Fruit fly (Drosophila melanogaster) Kc167 (cell line): Measurements from ENCODE around the gene CG4069.

ENCODE experiments used
- Myc ChIP-seq: fragments of >200 bp; optimal IDR thresholded peaks from 2 replicates; lab custom pipeline; 2017; ENCODE audit warnings: missing external identifiers
- Sin3A ChIP-seq: fragments of >200 bp; optimal IDR thresholded peaks from 2 replicates; lab custom pipeline; 2018; ENCODE audit warnings: missing external identifiers
- h ChIP-seq: fragments of >200 bp; optimal IDR thresholded peaks from 3 replicates; lab custom pipeline; 2018; ENCODE audit warnings: missing external identifiers
- insv ChIP-seq: fragments of >200 bp; optimal IDR thresholded peaks from 3 replicates; lab custom pipeline; 2018; ENCODE audit warnings: missing external identifiers
- psq ChIP-seq: fragments of >200 bp; optimal IDR thresholded peaks from 2 replicates; lab custom pipeline; 2017; ENCODE audit warnings: missing external identifiers
- ttk ChIP-seq: sonication (Bioruptor generic); optimal IDR thresholded peaks from 2 replicates; lab custom pipeline; 2017; ENCODE audit warnings: missing external identifiers

CG4069 gene

DNA sequence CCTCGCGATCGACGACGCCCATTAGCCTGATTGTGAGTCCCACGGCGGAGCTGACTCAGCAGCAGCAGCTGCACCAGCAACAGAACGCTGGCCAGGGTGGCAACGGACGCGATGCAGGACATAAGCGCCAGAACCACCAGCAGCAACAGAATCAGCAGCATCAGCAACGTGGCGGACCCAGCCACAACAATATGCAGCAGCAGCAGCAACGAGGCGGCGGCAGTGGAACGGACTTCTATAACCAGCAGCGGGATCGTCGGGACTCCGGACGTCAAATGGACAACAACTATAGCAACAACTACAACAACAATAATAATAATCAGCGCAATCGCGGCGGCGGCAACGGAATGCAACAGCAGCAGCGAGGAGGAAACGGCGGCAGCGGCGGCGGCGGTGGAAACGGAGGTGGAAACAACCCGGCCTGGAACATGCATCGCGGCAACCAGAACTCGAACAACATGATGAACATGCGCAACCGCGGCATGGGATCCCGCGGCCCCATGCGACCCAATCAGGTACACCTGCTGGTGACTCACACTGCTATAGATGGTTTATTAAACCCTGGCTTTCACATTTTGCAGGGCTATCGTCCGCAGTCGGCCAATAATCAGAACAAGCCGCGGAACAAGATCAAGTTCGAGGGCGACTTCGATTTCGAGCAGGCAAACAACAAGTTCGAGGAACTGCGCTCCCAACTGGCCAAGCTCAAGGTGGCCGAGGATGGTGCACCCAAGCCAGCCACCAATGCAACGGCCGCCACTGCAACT, 19.5 kb downstream of the CG4069 start:
- TF ChIP-seq h (lab: Kevin White, UChicago) (no peak), ttk (lab: Kevin White, UChicago) (no peak), psq (lab: Kevin White, UChicago) (no peak), insv (lab: Kevin White, UChicago) (no peak)

DNA sequence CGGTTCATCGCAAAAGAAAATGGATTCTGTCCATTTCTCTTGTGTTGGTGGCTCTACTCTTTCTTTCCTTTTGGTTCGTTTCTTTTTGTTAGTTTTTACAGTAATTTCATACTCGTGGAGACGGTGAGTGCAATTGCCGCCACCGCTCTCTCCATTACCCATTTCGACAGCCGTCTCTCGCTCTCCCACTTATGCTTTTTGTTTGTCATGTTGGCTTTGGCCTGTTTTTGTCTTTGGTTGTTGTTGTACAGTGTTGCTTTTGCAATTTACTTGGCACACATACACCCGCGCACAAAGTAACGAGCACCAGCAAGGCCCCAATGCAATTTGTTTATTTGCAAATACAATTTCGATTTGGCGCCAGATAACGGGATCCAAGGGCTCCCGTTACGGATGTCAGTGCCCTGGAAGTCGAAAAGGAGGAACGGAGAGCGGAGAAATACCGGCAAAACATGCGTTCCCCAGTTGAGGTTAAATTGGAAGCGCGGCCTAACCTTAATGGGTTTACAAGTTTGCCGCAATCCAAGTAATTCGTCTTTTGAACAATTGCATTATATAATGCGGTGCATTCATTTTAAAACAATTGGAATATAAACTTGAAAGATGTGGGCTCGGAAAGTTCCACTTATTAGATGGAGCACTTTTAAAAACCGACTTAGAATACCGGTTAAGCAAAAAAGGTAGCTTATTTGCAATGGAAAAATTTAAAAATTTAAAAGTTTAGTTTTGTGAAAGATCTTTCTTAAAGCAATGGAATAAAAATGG, 21.2 kb downstream of the CG4069 start:
- TF ChIP-seq ttk (lab: Kevin White, UChicago) (no peak), Sin3A (lab: Kevin White, UChicago) (no peak), Myc (lab: Kevin White, UChicago) (no peak), insv (lab: Kevin White, UChicago) (no peak), psq (lab: Kevin White, UChicago) (no peak), h (lab: Kevin White, UChicago) (no peak)

dm6 chr3L:12514762-12515215, 22.3 kb downstream of the CG4069 start, which contains the start of the genes sti and tral:
Gene sti, minus strand, starts transcription at chr3L:12514815.
Gene tral, plus strand, starts transcription at chr3L:12515059.
- TF ChIP-seq Sin3A (lab: Kevin White, UChicago) (no peak), Myc (lab: Kevin White, UChicago) (no peak), ttk (lab: Kevin White, UChicago) (no peak), psq (lab: Kevin White, UChicago) (no peak), insv (lab: Kevin White, UChicago) (no peak), h (lab: Kevin White, UChicago) (no peak)

- TF ChIP-seq Sin3A (lab: Kevin White, UChicago) = no peak
- no peak for TF ChIP-seq h (lab: Kevin White, UChicago)
- no peak for TF ChIP-seq ttk (lab: Kevin White, UChicago)
- no peak for TF ChIP-seq psq (lab: Kevin White, UChicago)
- no peak for TF ChIP-seq insv (lab: Kevin White, UChicago)
- TF ChIP-seq Myc (lab: Kevin White, UChicago) = no peak
These were observed 29.5 kb downstream of the CG4069 start, which contains the start of gene CG10654 for dm6 chr3L:12507571-12507970. Gene CG10654, minus strand, starts transcription at chr3L:12507840.

- TF ChIP-seq insv (lab: Kevin White, UChicago) (no peak), Myc (lab: Kevin White, UChicago) (no peak), h (lab: Kevin White, UChicago) (no peak), ttk (lab: Kevin White, UChicago) (no peak)
These were observed 30.1 kb downstream of the CG4069 start for dm6 chr3L:12506963-12507552.

DNA sequence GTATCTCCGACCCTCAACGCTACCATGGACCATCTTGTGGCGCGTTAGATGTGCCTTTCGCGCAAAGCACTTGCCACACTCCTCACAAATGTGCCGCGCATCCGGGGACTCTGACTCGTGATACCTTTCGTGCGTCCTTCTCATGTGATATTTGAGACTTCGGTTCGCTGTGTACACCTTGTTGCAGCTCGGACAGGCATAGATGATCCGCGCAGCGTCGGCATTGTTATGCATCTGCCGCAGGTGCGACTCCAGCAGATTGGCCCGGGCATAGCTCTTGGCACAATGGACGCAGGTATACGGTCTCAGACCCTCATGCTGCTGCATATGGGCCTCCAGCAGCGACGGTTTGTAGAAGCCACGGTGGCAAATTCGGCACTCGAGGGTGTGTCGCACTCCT, 31.1 kb downstream of the CG4069 start:
- no peak for TF ChIP-seq insv (lab: Kevin White, UChicago)
- no peak for TF ChIP-seq h (lab: Kevin White, UChicago)
- no peak for TF ChIP-seq ttk (lab: Kevin White, UChicago)
- TF ChIP-seq Sin3A (lab: Kevin White, UChicago) = no peak
- TF ChIP-seq psq (lab: Kevin White, UChicago) = no peak
- TF ChIP-seq Myc (lab: Kevin White, UChicago) = no peak

dm6 chr3L:12503865-12504650, 33.1 kb downstream of the CG4069 start, which contains the start of the genes CG10646 and vih:
Gene CG10646, minus strand, starts transcription at chr3L:12503894.
Gene vih, plus strand, starts transcription at chr3L:12504292.
- TF ChIP-seq ttk (lab: Kevin White, UChicago) (no peak), Sin3A (lab: Kevin White, UChicago) (no peak), Myc (lab: Kevin White, UChicago) (no peak), h (lab: Kevin White, UChicago) (no peak), psq (lab: Kevin White, UChicago) (no peak), insv (lab: Kevin White, UChicago) (no peak)

DNA sequence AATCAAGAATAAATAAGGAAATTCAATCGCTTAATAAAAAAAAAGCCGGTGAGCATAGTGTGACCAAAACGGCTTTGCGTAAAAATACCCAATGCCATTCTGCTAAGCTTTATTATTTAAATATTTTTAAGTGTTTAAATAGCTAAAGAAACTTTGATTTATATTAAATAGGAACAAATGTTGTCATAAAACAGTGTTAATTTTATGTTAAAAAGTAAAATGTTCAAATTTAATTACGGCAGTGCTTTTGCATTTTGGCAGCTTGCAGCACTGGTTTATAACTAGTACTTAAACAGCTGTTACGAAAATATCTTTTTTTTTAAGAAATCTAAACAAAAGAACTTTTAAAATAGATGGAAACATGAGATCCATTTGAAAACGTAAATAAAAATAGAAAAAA, 35.9 kb downstream of the CG4069 start, which contains the start of the genes CG10638 and CG10681:
TSS of gene CG10638 (minus strand) at position 63 of the 400 bp plus-strand sequence.
TSS of gene CG10681 (plus strand) at position 265 of the 400 bp plus-strand sequence.
- no peak for TF ChIP-seq psq (lab: Kevin White, UChicago)
- no peak for TF ChIP-seq insv (lab: Kevin White, UChicago)
- TF ChIP-seq h (lab: Kevin White, UChicago) = no peak
- TF ChIP-seq Myc (lab: Kevin White, UChicago) = no peak
- TF ChIP-seq Sin3A (lab: Kevin White, UChicago) = no peak
- TF ChIP-seq ttk (lab: Kevin White, UChicago) = no peak

DNA sequence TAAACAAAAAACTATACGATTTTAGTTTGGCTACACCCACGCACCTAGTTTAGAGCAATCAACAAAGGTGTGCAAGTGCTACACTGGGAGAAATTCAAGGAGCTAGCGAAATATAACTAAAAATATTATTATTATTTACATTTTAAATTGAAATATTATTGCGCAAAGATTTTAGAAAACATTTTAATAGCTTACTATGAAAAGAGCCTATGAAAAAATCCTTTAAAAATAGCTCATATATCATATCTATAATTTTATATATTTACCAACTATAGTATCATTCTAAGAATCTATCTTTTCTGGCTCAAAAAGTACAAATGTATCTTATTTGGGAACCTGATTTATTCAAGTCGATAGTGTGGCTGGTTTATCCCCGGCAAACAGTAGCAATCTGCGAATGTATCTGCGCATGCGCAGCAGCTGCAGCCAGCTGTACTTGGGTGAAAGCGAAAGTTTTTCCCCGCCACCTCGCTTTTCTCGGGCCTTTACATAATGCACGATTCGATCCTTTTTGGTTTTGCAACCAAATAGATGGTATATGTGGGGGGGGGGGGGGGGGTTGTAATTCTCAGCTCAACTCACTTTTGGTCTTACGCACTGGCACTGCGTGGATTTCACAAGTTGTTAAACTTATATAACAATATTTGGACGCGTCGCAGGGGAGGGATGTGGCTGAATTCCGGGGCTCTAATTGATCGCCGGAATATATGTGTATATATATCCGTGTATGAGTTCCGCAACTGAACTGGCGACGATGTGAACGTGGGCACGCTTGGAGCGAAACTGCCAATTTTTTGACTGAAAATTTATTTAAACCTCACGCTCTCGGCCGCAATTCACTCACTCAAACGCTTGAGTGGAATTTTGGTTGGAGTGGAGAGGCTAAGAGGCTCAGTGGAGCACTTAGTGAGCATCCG, 40.4 kb downstream of the CG4069 start, which contains the start of gene CG10657:
TSS of gene CG10657 (minus strand) at position 789 of the 917 bp plus-strand sequence.
- no peak for TF ChIP-seq psq (lab: Kevin White, UChicago)
- no peak for TF ChIP-seq insv (lab: Kevin White, UChicago)
- no peak for TF ChIP-seq ttk (lab: Kevin White, UChicago)
- no peak for TF ChIP-seq Sin3A (lab: Kevin White, UChicago)
- TF ChIP-seq Myc (lab: Kevin White, UChicago) = no peak
- TF ChIP-seq h (lab: Kevin White, UChicago) = no peak
